Worm (Caenorhabditis elegans) whole organism, L1 larva: ENCODE measurements around the gene Y71H2AM.25.
A peak's percentile ranks its signal among the peaks of the same experiment; 100 is the strongest.

Source experiments
- C04F5.9 ChIP-seq: sonication (generic microtip); optimal IDR thresholded peaks from 2 replicates; lab custom pipeline; 2016; ENCODE audit warnings: missing genetic modification characterization, missing compliant biosample characterization
- F16B12.6 ChIP-seq: fragments of 150-350 bp; optimal IDR thresholded peaks from 2 replicates; lab custom pipeline; 2014; ENCODE audit warnings: missing biosample characterization, missing genetic modification characterization
- aha-1 ChIP-seq: fragments of 150-350 bp; optimal IDR thresholded peaks from 2 replicates; lab custom pipeline; 2014; ENCODE audit warnings: missing biosample characterization, missing genetic modification characterization
- aly-2 ChIP-seq: fragments of 150-350 bp; optimal IDR thresholded peaks from 2 replicates; lab custom pipeline; 2014; ENCODE audit warnings: missing biosample characterization, missing genetic modification characterization
- ceh-8 ChIP-seq: fragments of 200-800 bp; sonication (Bioruptor generic); optimal IDR thresholded peaks from 2 replicates; lab custom pipeline; 2018; ENCODE audit warnings: mild to moderate bottlenecking, missing genetic modification characterization, moderate library complexity, missing compliant biosample characterization
- ceh-90 ChIP-seq: sonication (generic microtip); optimal IDR thresholded peaks from 2 replicates; lab custom pipeline; 2016; ENCODE audit warnings: missing genetic modification characterization, missing compliant biosample characterization
- ces-1 ChIP-seq: fragments of 150-350 bp; optimal IDR thresholded peaks from 2 replicates; lab custom pipeline; 2014; ENCODE audit warnings: missing biosample characterization, missing genetic modification reagents, missing genetic modification characterization
- dpl-1 ChIP-seq, 3 experiments: fragments of 150-350 bp in 2 of 3; sonication (generic microtip) in 1 of 3; optimal IDR thresholded peaks; 2 replicates each; lab custom pipeline; 2014 to 2017; ENCODE audit warnings: missing biosample characterization in 3 of 3, missing genetic modification characterization in 3 of 3, missing genetic modification reagents in 3 of 3
- dsc-1 ChIP-seq: sonication (generic microtip); optimal IDR thresholded peaks from 2 replicates; lab custom pipeline; 2016; ENCODE audit warnings: mild to moderate bottlenecking, missing genetic modification characterization, missing compliant biosample characterization
- efl-1 ChIP-seq, 4 experiments: fragments of 150-350 bp; optimal IDR thresholded peaks in 3 of 4; peaks in 1 of 4; 1 replicate in 1 of 4; 2 replicates in 3 of 4; lab custom pipeline; 2014; ENCODE audit warnings: missing biosample characterization in 2 of 4, missing genetic modification characterization in 2 of 4, missing genetic modification reagents in 2 of 4
- egl-13 ChIP-seq: sonication (generic microtip); optimal IDR thresholded peaks from 2 replicates; lab custom pipeline; 2016; ENCODE audit warnings: missing genotype, missing genetic modification reagents, missing genetic modification characterization, missing compliant biosample characterization
- elt-2 ChIP-seq: sonication (generic microtip); optimal IDR thresholded peaks from 2 replicates; lab custom pipeline; 2016; ENCODE audit warnings: missing genetic modification characterization, mild to moderate bottlenecking, inconsistent platforms, missing compliant biosample characterization, missing genetic modification reagents
- elt-3 ChIP-seq, 6 experiments: fragments of 150-350 bp in 1 of 6; sonication (generic microtip); optimal IDR thresholded peaks; 2 replicates each; lab custom pipeline; 2017 to 2018; ENCODE audit warnings: missing biosample characterization in 6 of 6, missing genetic modification characterization in 6 of 6, inconsistent platforms in 1 of 6
- ets-5 ChIP-seq: fragments of 200-800 bp; sonication (Bioruptor generic); IDR thresholded peaks from 2 replicates; pipeline ENCODE4 v1.3.6; 2022; ENCODE audit warnings: missing genetic modification characterization, missing compliant biosample characterization
- fkh-10 ChIP-seq: sonication (generic microtip); optimal IDR thresholded peaks from 2 replicates; lab custom pipeline; 2017; ENCODE audit warnings: missing biosample characterization, missing genetic modification reagents, missing genetic modification characterization
- fkh-4 ChIP-seq: sonication (generic microtip); optimal IDR thresholded peaks from 2 replicates; lab custom pipeline; 2016; ENCODE audit warnings: missing compliant biosample characterization, missing genetic modification characterization, borderline replicate concordance
- grh-1 ChIP-seq: fragments of 200-800 bp; sonication (Bioruptor generic); IDR thresholded peaks from 2 replicates; pipeline ENCODE4 v1.3.6; 2022; ENCODE audit warnings: missing genetic modification reagents, missing genetic modification characterization, missing compliant biosample characterization
- hlh-17 ChIP-seq: fragments of 200-800 bp; sonication (Bioruptor generic); optimal IDR thresholded peaks from 2 replicates; lab custom pipeline; 2018; ENCODE audit warnings: missing genetic modification characterization, mild to moderate bottlenecking, missing compliant biosample characterization, moderate library complexity, borderline replicate concordance
- hlh-4 ChIP-seq: sonication (generic microtip); optimal IDR thresholded peaks from 2 replicates; lab custom pipeline; 2016; ENCODE audit warnings: mild to moderate bottlenecking, missing genetic modification characterization, missing compliant biosample characterization
- irx-1 ChIP-seq: sonication (generic microtip); optimal IDR thresholded peaks from 2 replicates; lab custom pipeline; 2016; ENCODE audit warnings: missing genetic modification characterization, missing compliant biosample characterization
- jun-1 ChIP-seq: fragments of 150-350 bp; optimal IDR thresholded peaks from 2 replicates; lab custom pipeline; 2014; ENCODE audit warnings: missing biosample characterization, missing genetic modification reagents, missing genetic modification characterization
- lin-13 ChIP-seq: fragments of 150-350 bp; optimal IDR thresholded peaks from 2 replicates; lab custom pipeline; 2014; ENCODE audit warnings: missing biosample characterization, missing genetic modification reagents, missing genetic modification characterization
- lin-35 ChIP-seq, 2 experiments: fragments of 150-350 bp; optimal IDR thresholded peaks; 2 replicates each; lab custom pipeline; 2014; ENCODE audit warnings: missing biosample characterization in 2 of 2, missing genetic modification characterization in 2 of 2, missing genetic modification reagents in 2 of 2
- lin-39 ChIP-seq: fragments of 150-350 bp; optimal IDR thresholded peaks from 2 replicates; lab custom pipeline; 2014; ENCODE audit warnings: missing biosample characterization, missing genetic modification reagents, missing genetic modification characterization
- lir-3 ChIP-seq: sonication (generic microtip); optimal IDR thresholded peaks from 2 replicates; lab custom pipeline; 2016; ENCODE audit warnings: mild to moderate bottlenecking, missing genetic modification characterization, moderate library complexity, missing compliant biosample characterization; ENCODE audit not compliant: poor library complexity
- lsy-2 ChIP-seq, 2 experiments: fragments of 150-350 bp; optimal IDR thresholded peaks; 2 replicates each; lab custom pipeline; 2014; ENCODE audit warnings: missing biosample characterization in 2 of 2, missing genetic modification characterization in 2 of 2
- mab-9 ChIP-seq: fragments of 200-800 bp; sonication (Bioruptor generic); IDR thresholded peaks from 2 replicates; pipeline ENCODE4 v1.3.6; 2022; ENCODE audit warnings: missing genetic modification reagents, missing genetic modification characterization, missing compliant biosample characterization
- mdl-1 ChIP-seq, 2 experiments: fragments of 150-350 bp; optimal IDR thresholded peaks; 2 replicates each; lab custom pipeline; 2014 to 2017; ENCODE audit warnings: missing biosample characterization in 2 of 2, missing genetic modification characterization in 2 of 2, inconsistent platforms in 1 of 2
- mef-2 ChIP-seq: fragments of 150-350 bp; optimal IDR thresholded peaks from 2 replicates; lab custom pipeline; 2014; ENCODE audit warnings: missing biosample characterization, missing genetic modification characterization
- mep-1 ChIP-seq: fragments of 150-350 bp; optimal IDR thresholded peaks from 2 replicates; lab custom pipeline; 2014; ENCODE audit warnings: missing biosample characterization, missing genetic modification characterization
- nhr-11 ChIP-seq: fragments of 150-350 bp; optimal IDR thresholded peaks from 2 replicates; lab custom pipeline; 2014; ENCODE audit warnings: missing biosample characterization, missing genetic modification characterization
- nhr-19 ChIP-seq: fragments of 200-800 bp; sonication (Bioruptor generic); conservative IDR thresholded peaks from 2 replicates; pipeline ENCODE4 v1.3.6; 2022; ENCODE audit warnings: missing genetic modification characterization, missing compliant biosample characterization
- nhr-20 ChIP-seq: sonication (generic microtip); optimal IDR thresholded peaks from 2 replicates; lab custom pipeline; 2016; ENCODE audit warnings: mild to moderate bottlenecking, missing genetic modification characterization, missing compliant biosample characterization
- nhr-237 ChIP-seq: fragments of 150-350 bp; optimal IDR thresholded peaks from 2 replicates; lab custom pipeline; 2014; ENCODE audit warnings: missing biosample characterization, missing genetic modification characterization
- nhr-28 ChIP-seq: fragments of 150-350 bp; optimal IDR thresholded peaks from 2 replicates; lab custom pipeline; 2014; ENCODE audit warnings: missing biosample characterization, missing genetic modification characterization
- nhr-47 ChIP-seq: sonication (generic microtip); optimal IDR thresholded peaks from 2 replicates; lab custom pipeline; 2016; ENCODE audit warnings: mild to moderate bottlenecking, missing genetic modification characterization, moderate library complexity, missing compliant biosample characterization
- nhr-76 ChIP-seq: sonication (generic microtip); optimal IDR thresholded peaks from 2 replicates; lab custom pipeline; 2017; ENCODE audit warnings: missing biosample characterization, missing genetic modification characterization
- nhr-84 ChIP-seq: sonication (generic microtip); optimal IDR thresholded peaks from 2 replicates; lab custom pipeline; 2017; ENCODE audit warnings: missing biosample characterization, missing genetic modification characterization
- nhr-85 ChIP-seq: sonication (generic microtip); peaks from one replicate; lab custom pipeline; 2016; ENCODE audit warnings: missing genetic modification characterization, inconsistent platforms, missing compliant biosample characterization
- pag-3 ChIP-seq: sonication (generic microtip); optimal IDR thresholded peaks from 2 replicates; lab custom pipeline; 2017; ENCODE audit warnings: missing genetic modification characterization, mild to moderate bottlenecking, missing compliant biosample characterization, antibody characterized with exemption, borderline replicate concordance; ENCODE audit not compliant: insufficient read depth
- pqm-1 ChIP-seq: sonication (generic microtip); optimal IDR thresholded peaks from 3 replicates; lab custom pipeline; 2017; ENCODE audit warnings: missing biosample characterization, missing genetic modification characterization
- rnt-1 ChIP-seq: sonication (generic microtip); optimal IDR thresholded peaks from 2 replicates; lab custom pipeline; 2016; ENCODE audit warnings: mild to moderate bottlenecking, missing genetic modification characterization, moderate library complexity, missing compliant biosample characterization
- snu-23 ChIP-seq: sonication (generic microtip); optimal IDR thresholded peaks from 2 replicates; lab custom pipeline; 2016; ENCODE audit warnings: missing genetic modification characterization, missing compliant biosample characterization
- swsn-7 ChIP-seq: sonication (generic microtip); optimal IDR thresholded peaks from 2 replicates; lab custom pipeline; 2016; ENCODE audit warnings: missing genetic modification characterization, missing compliant biosample characterization
- tbx-2 ChIP-seq: sonication (generic microtip); optimal IDR thresholded peaks from 2 replicates; lab custom pipeline; 2016; ENCODE audit warnings: missing genetic modification characterization, missing compliant biosample characterization
- tlp-1 ChIP-seq: fragments of 150-350 bp; optimal IDR thresholded peaks from 2 replicates; lab custom pipeline; 2014; ENCODE audit warnings: missing biosample characterization, missing genetic modification characterization
- unc-30 ChIP-seq: sonication (generic microtip); optimal IDR thresholded peaks from 2 replicates; lab custom pipeline; 2017; ENCODE audit warnings: missing biosample characterization, missing genetic modification characterization
- unc-62 ChIP-seq: fragments of 150-350 bp; optimal IDR thresholded peaks from 2 replicates; lab custom pipeline; 2014; ENCODE audit warnings: missing biosample characterization, missing genetic modification reagents, missing genetic modification characterization
- vab-15 ChIP-seq: sonication (generic microtip); optimal IDR thresholded peaks from 2 replicates; lab custom pipeline; 2017; ENCODE audit warnings: missing genotype, mild to moderate bottlenecking, missing genetic modification characterization, missing compliant biosample characterization
- xbp-1 ChIP-seq: sonication (generic microtip); optimal IDR thresholded peaks from 2 replicates; lab custom pipeline; 2016; ENCODE audit warnings: missing genetic modification characterization, missing compliant biosample characterization
- ztf-11 ChIP-seq, 2 experiments: sonication (generic microtip); optimal IDR thresholded peaks; 2 replicates each; lab custom pipeline; 2016 to 2017; ENCODE audit warnings: missing genetic modification characterization in 2 of 2, missing biosample characterization in 1 of 2, missing compliant biosample characterization in 1 of 2
- ztf-4 ChIP-seq: fragments of 150-350 bp; optimal IDR thresholded peaks from 2 replicates; lab custom pipeline; 2014; ENCODE audit warnings: missing biosample characterization, missing genetic modification characterization

The Y71H2AM.25 gene

DNA sequence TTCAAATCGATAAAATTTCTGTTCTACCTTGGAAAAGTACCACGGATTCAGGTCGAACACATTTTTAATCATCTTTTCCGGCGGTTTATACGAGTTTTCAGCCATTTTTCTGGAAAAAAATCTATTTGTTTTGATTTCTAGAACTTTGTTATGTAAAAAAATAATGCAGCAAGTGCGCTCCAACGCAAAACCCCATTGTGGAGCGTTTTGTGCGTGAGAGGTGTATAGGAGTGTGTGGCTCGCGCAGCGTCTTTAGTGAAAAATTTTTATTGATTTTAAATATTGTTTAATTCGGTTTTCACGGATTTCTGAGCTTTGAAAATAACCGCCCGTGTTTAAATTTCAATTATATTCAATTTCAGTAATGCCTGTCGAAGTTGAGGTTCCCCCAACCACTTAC is 16.4 kb upstream of the Y71H2AM.25 start, which contains the start of gene Y71H2AM.20 (continued):
- TF ChIP-seq swsn-7 (tag; lab: Kevin White, UChicago) (peak; percentile 96), nhr-47 (tag; lab: Kevin White, UChicago) (peak; percentile 95), mdl-1 (tag; optimal IDR thresholded peaks at IDR 0.05; lab: Kevin White, UChicago) (peak in 1 of 2 experiments; percentile 93), ztf-4 (tag; lab: Kevin White, UChicago) (peak; percentile 87), tbx-2 (tag; lab: Kevin White, UChicago) (peak; percentile 92), dpl-1 (GFP tag; optimal IDR thresholded peaks at IDR 0.05; lab: Kevin White, UChicago) (peak; percentile 89 to 92 (median 90)), nhr-11 (tag; lab: Kevin White, UChicago) (peak; percentile 29), fkh-10 (GFP tag; lab: Kevin White, UChicago) (peak; percentile 96), tlp-1 (no peak), fkh-4 (tag; lab: Kevin White, UChicago) (no peak), egl-13 (tag; lab: Kevin White, UChicago) (peak; percentile 84), xbp-1 (tag; lab: Kevin White, UChicago) (peak; percentile 95), lir-3 (tag; lab: Kevin White, UChicago) (no peak), mep-1 (peak; percentile 99), nhr-19 (GFP tag; lab: Robert Waterston, UW) (peak; percentile 93), F16B12.6 (tag; lab: Kevin White, UChicago) (peak; percentile 80), nhr-237 (tag; lab: Kevin White, UChicago) (peak; percentile 92), aha-1 (tag; lab: Kevin White, UChicago) (peak; percentile 51), ets-5 (no peak), lin-39 (peak; percentile 61), grh-1 (GFP tag; lab: Robert Waterston, UW) (peak; percentile 40; the same call in 1 of the 2 replicates), nhr-84 (no peak), pqm-1 (tag; lab: Kevin White, UChicago) (no peak), ceh-90 (tag; lab: Kevin White, UChicago) (no peak), rnt-1 (tag; lab: Kevin White, UChicago) (peak; percentile 95), snu-23 (GFP tag; lab: Kevin White, UChicago) (peak; percentile 99), lin-13 (GFP tag; lab: Kevin White, UChicago) (peak; percentile 97), mab-9 (GFP tag; lab: Robert Waterston, UW) (peak; percentile 72; the same call in 1 of the 2 replicates), lsy-2 (tag; optimal IDR thresholded peaks at IDR 0.05; lab: Kevin White, UChicago) (peak; percentile 98), mef-2 (tag; lab: Kevin White, UChicago) (peak; percentile 79), aly-2 (peak; percentile 92), ceh-8 (GFP tag; lab: Kevin White, UChicago) (peak; percentile 86), hlh-17 (GFP tag; lab: Kevin White, UChicago) (no peak), unc-62 (GFP tag; lab: Kevin White, UChicago) (no peak), pag-3 (tag; lab: Kevin White, UChicago) (peak; percentile 56), nhr-20 (tag; lab: Kevin White, UChicago) (peak; percentile 96), C04F5.9 (tag; lab: Kevin White, UChicago) (peak; percentile 82), elt-3 (tag; optimal IDR thresholded peaks at IDR 0.05; lab: Kevin White, UChicago) (peak; percentile 82 to 99 (median 96)), ztf-11 (tag; optimal IDR thresholded peaks at IDR 0.05; lab: Kevin White, UChicago) (peak in 1 of 2 experiments; percentile 81), unc-30 (tag; lab: Kevin White, UChicago) (no peak), ces-1 (GFP tag; lab: Kevin White, UChicago) (no peak), dsc-1 (tag; lab: Kevin White, UChicago) (peak; percentile 89), jun-1 (tag; lab: Kevin White, UChicago) (peak; percentile 88), lin-35 (GFP tag; optimal IDR thresholded peaks at IDR 0.05; lab: Kevin White, UChicago) (peak; percentile 92 to 95), nhr-28 (no peak), vab-15 (tag; lab: Kevin White, UChicago) (peak; percentile 84), elt-2 (peak; percentile 42), irx-1 (tag; lab: Kevin White, UChicago) (peak; percentile 84), hlh-4 (tag; lab: Kevin White, UChicago) (no peak), nhr-76 (tag; lab: Kevin White, UChicago) (no peak), nhr-85 (tag; lab: Kevin White, UChicago) (peak; percentile 93), efl-1 (optimal IDR thresholded peaks at IDR 0.05; lab: Kevin White, UChicago) (peak; percentile 92 to 95), efl-1 (GFP tag; optimal IDR thresholded peaks at IDR 0.05 in 1 of 2; lab: Kevin White, UChicago) (peak; percentile 87 to 98)
